Worm (Caenorhabditis elegans): Measurements from ENCODE around the gene M01H9.2.

The M01H9.2 gene

ce11 chrIV:4447367-4447766 is 15.7 kb downstream of the M01H9.2 start (continued):
- TF ChIP-seq mxl-1 (tag; optimal IDR thresholded peaks at IDR 0.05) (no peak), nhr-27 (tag; optimal IDR thresholded peaks at IDR 0.05) (no peak), ztf-6 (GFP tag; IDR thresholded peaks at IDR 0.05) (no peak), bed-2 (GFP tag; IDR thresholded peaks at IDR 0.05) (no peak), ztf-3 (GFP tag; optimal IDR thresholded peaks at IDR 0.05) (no peak), zfh-2 (GFP tag; conservative IDR thresholded peaks at IDR 0.05) (0 out of 2 replicates have a peak, but pooled peaks have one; percentile 13), zim-3 (tag; optimal IDR thresholded peaks at IDR 0.05) (no peak), hsf-1 (GFP tag; IDR thresholded peaks at IDR 0.05) (0 out of 2 replicates have a peak, but pooled peaks have one; percentile 30), ztf-26 (tag; optimal IDR thresholded peaks at IDR 0.05) (no peak)

DNA sequence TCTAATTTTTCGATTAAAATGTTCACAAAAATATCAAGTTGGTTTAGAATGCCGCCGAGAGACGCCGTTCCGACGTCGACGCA is 15.9 kb downstream of the M01H9.2 start, which contains the start of gene chat-1:
Gene chat-1, plus strand, starts transcription at position 48 of the 83 bp plus-strand sequence.
- TF ChIP-seq ama-1 (optimal IDR thresholded peaks at IDR 0.05) (no peak), ama-1 (GFP tag; optimal IDR thresholded peaks at IDR 0.05) (no peak), bed-2 (GFP tag; IDR thresholded peaks at IDR 0.05) (no peak), cebp-2 (GFP tag; IDR thresholded peaks at IDR 0.05) (no peak), nfyb-1 (GFP tag; IDR thresholded peaks at IDR 0.05) (no peak), ztf-28 (GFP tag; IDR thresholded peaks at IDR 0.05) (no peak), tlf-1 (GFP tag; optimal IDR thresholded peaks at IDR 0.05) (no peak), aptf-3 (GFP tag; IDR thresholded peaks at IDR 0.05) (no peak), lin-54 (GFP tag; optimal IDR thresholded peaks at IDR 0.05) (no peak), dpff-1 (tag; optimal IDR thresholded peaks at IDR 0.05) (no peak), F57C9.4 (tag; optimal IDR thresholded peaks at IDR 0.05) (no peak), F37B4.10 (GFP tag; IDR thresholded peaks at IDR 0.05) (no peak), Y56A3A.18 (GFP tag; IDR thresholded peaks at IDR 0.05) (no peak), zfh-2 (GFP tag; conservative IDR thresholded peaks at IDR 0.05) (no peak), madf-8 (GFP tag; conservative IDR thresholded peaks at IDR 0.05) (no peak), tbx-9 (tag; optimal IDR thresholded peaks at IDR 0.05; ENCODE audit: borderline replicate concordance) (no peak), hmg-1.2 (GFP tag; IDR thresholded peaks at IDR 0.05) (no peak)

DNA sequence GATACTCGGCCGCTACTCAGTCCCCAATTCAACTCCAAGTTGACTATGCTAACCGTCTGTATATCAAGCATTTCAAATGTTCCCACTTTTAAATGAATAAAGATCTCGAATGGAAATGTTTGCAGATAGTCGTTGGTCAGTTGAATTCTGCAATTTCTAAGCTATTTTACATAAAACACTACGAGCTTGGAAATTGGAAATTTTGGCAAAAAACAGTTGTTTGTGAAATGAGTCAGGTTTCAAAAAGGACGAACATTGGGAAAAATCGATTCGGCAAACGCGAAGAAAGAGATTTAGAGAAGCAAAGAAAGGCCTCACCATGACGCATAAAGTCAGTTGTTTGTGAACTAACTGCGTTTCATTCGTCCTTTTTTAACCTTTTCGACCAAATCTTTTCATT is 16.1 kb downstream of the M01H9.2 start:
- TF ChIP-seq ceh-58 (GFP tag; IDR thresholded peaks at IDR 0.05) (0 out of 2 replicates have a peak, but pooled peaks have one; percentile 41), repo-1 (tag; optimal IDR thresholded peaks at IDR 0.05) (no peak), akir-1 (GFP tag; optimal IDR thresholded peaks at IDR 0.05) (no peak), nhr-179 (tag; optimal IDR thresholded peaks at IDR 0.05) (no peak), nhr-90 (tag; optimal IDR thresholded peaks at IDR 0.05) (no peak), dpff-1 (tag; optimal IDR thresholded peaks at IDR 0.05) (no peak), ztf-28 (GFP tag; IDR thresholded peaks at IDR 0.05) (no peak), F39B2.1 (GFP tag; IDR thresholded peaks at IDR 0.05) (no peak), pbrm-1 (GFP tag; IDR thresholded peaks at IDR 0.05) (peak; percentile 63; the same call in 1 of the 2 replicates), F55B11.4 (tag; optimal IDR thresholded peaks at IDR 0.05; ENCODE audit: borderline replicate concordance, insufficient read depth) (no peak), K11D2.4 (GFP tag; IDR thresholded peaks at IDR 0.05) (no peak), lin-40 (tag; optimal IDR thresholded peaks at IDR 0.05) (no peak), mcd-1 (GFP tag; IDR thresholded peaks at IDR 0.05) (no peak), egl-18 (GFP tag; IDR thresholded peaks at IDR 0.05) (no peak), let-607 (tag; optimal IDR thresholded peaks at IDR 0.05) (no peak), bed-2 (GFP tag; IDR thresholded peaks at IDR 0.05) (no peak), T07F8.4 (tag; optimal IDR thresholded peaks at IDR 0.05) (no peak), unc-62 (GFP tag; optimal IDR thresholded peaks at IDR 0.05) (no peak), T26A5.8 (tag; optimal IDR thresholded peaks at IDR 0.05) (no peak), D2030.7 (GFP tag; IDR thresholded peaks at IDR 0.05) (no peak), nhr-120 (GFP tag; IDR thresholded peaks at IDR 0.05) (no peak), F22D6.2 (tag; optimal IDR thresholded peaks at IDR 0.05) (no peak), bed-1 (GFP tag; IDR thresholded peaks at IDR 0.05) (no peak), Y95B8A.8 (GFP tag; IDR thresholded peaks at IDR 0.05) (peak; percentile 12; the same call in 1 of the 2 replicates), sdz-38 (tag; optimal IDR thresholded peaks at IDR 0.05) (no peak), somi-1 (GFP tag; optimal IDR thresholded peaks at IDR 0.05) (no peak), ztf-18 (tag; optimal IDR thresholded peaks at IDR 0.05) (no peak), hrde-1 (tag; optimal IDR thresholded peaks at IDR 0.05; ENCODE audit: borderline replicate concordance) (peak; percentile 13), nhr-80 (tag; optimal IDR thresholded peaks at IDR 0.05) (no peak)
